Fruit fly (Drosophila melanogaster): ENCODE data around the gene hob.
A peak's percentile ranks its signal among the peaks of the same experiment; 100 is the strongest.

Gene hob

dm6 chr3L:3205349-3205748 is 13.4 kb downstream of the hob start, which contains the start of gene CG32277:
CG32277 (minus strand) TSS chr3L:3205449.
- TF ChIP-seq Ets98B (GFP tag; IDR thresholded peaks at IDR 0.05) (no peak), Snoo (tag; optimal IDR thresholded peaks at IDR 0.05) (no peak), CG15710 (tag; optimal IDR thresholded peaks at IDR 0.05) (no peak), CG34367 (tag; optimal IDR thresholded peaks at IDR 0.05) (no peak), Pif1B (GFP tag; optimal IDR thresholded peaks at IDR 0.05) (no peak), CG32121 (GFP tag; IDR thresholded peaks at IDR 0.05) (no peak), CG9948 (tag; optimal IDR thresholded peaks at IDR 0.05) (no peak), EcR (GFP tag; optimal IDR thresholded peaks at IDR 0.05) (no peak), CG8159 (tag; optimal IDR thresholded peaks at IDR 0.05) (no peak), CG10348 (GFP tag; IDR thresholded peaks at IDR 0.05) (no peak), CG14655 (GFP tag; optimal IDR thresholded peaks at IDR 0.05) (no peak), CG17806 (tag; optimal IDR thresholded peaks at IDR 0.05) (no peak), CG8301 (tag; optimal IDR thresholded peaks at IDR 0.05) (no peak), CG13204 (GFP tag; optimal IDR thresholded peaks at IDR 0.05) (no peak), CG12605 (GFP tag; IDR thresholded peaks at IDR 0.05) (no peak), Pif1A (GFP tag; optimal IDR thresholded peaks at IDR 0.05) (no peak)

- no peak for TF ChIP-seq rn (GFP tag; IDR thresholded peaks at IDR 0.05)
- TF ChIP-seq CG10348 (GFP tag; IDR thresholded peaks at IDR 0.05): no peak
- TF ChIP-seq Pif1A (GFP tag; optimal IDR thresholded peaks at IDR 0.05): no peak
- no peak for TF ChIP-seq CG8301 (tag; optimal IDR thresholded peaks at IDR 0.05)
- no peak for TF ChIP-seq EcR (GFP tag; optimal IDR thresholded peaks at IDR 0.05)
- TF ChIP-seq CG8159 (tag; optimal IDR thresholded peaks at IDR 0.05): no peak
Measured at dm6 chr3L:3204348-3204747, 14.4 kb downstream of the hob start, which contains the start of gene CG33159. CG33159 (minus strand) TSS chr3L:3204448.

- TF ChIP-seq Pif1A (GFP tag; optimal IDR thresholded peaks at IDR 0.05) (no peak), gl (tag; optimal IDR thresholded peaks at IDR 0.05) (no peak), CG12605 (GFP tag; IDR thresholded peaks at IDR 0.05) (no peak), rn (GFP tag; IDR thresholded peaks at IDR 0.05) (no peak), CG10348 (GFP tag; IDR thresholded peaks at IDR 0.05) (no peak), fd96Ca (GFP tag; IDR thresholded peaks at IDR 0.05) (no peak), Ets98B (GFP tag; IDR thresholded peaks at IDR 0.05) (no peak), Snoo (tag; optimal IDR thresholded peaks at IDR 0.05) (no peak), CG34367 (tag; optimal IDR thresholded peaks at IDR 0.05) (no peak), CG8301 (tag; optimal IDR thresholded peaks at IDR 0.05) (no peak), CG8159 (tag; optimal IDR thresholded peaks at IDR 0.05) (no peak), D1 (tag; optimal IDR thresholded peaks at IDR 0.05) (no peak), CG13204 (GFP tag; optimal IDR thresholded peaks at IDR 0.05) (no peak), EcR (GFP tag; optimal IDR thresholded peaks at IDR 0.05) (no peak), Pif1B (GFP tag; optimal IDR thresholded peaks at IDR 0.05) (no peak), CG9948 (tag; optimal IDR thresholded peaks at IDR 0.05) (no peak), CG14655 (GFP tag; optimal IDR thresholded peaks at IDR 0.05) (no peak)
Measured at dm6 chr3L:3203062-3203461, 15.7 kb downstream of the hob start, which contains the start of gene CG32271. CG32271 (minus strand) TSS chr3L:3203162.

dm6 chr3L:3198447-3199402 is 20.0 kb downstream of the hob start, which contains the start of the genes CG32276 and gry:
CG32276 (minus strand) TSS chr3L:3199047.
gry (plus strand) TSS chr3L:3199090.
- no peak for TF ChIP-seq Pif1A (GFP tag; optimal IDR thresholded peaks at IDR 0.05)
- TF ChIP-seq CG34367 (tag; optimal IDR thresholded peaks at IDR 0.05): peak; percentile 50
- 0 out of 2 replicates have a peak, but pooled peaks have one; percentile 32 for TF ChIP-seq rn (GFP tag; IDR thresholded peaks at IDR 0.05)
- no peak for TF ChIP-seq CG13204 (GFP tag; optimal IDR thresholded peaks at IDR 0.05)
- peak; percentile 58; the same call in 1 of the 2 replicates for TF ChIP-seq Ets98B (GFP tag; IDR thresholded peaks at IDR 0.05)
- no peak for TF ChIP-seq CG10348 (GFP tag; IDR thresholded peaks at IDR 0.05)
- TF ChIP-seq EcR (GFP tag; optimal IDR thresholded peaks at IDR 0.05): peak; percentile 35
- TF ChIP-seq CG4496 (GFP tag; IDR thresholded peaks at IDR 0.05): peak; percentile 54; the same call in 2 of the 3 replicates
- TF ChIP-seq fd96Ca (GFP tag; IDR thresholded peaks at IDR 0.05): peak; percentile 77; the same call in 2 of the 3 replicates
- peak; percentile 49 for TF ChIP-seq CG17806 (tag; optimal IDR thresholded peaks at IDR 0.05)
- peak; percentile 56 for TF ChIP-seq CG15710 (tag; optimal IDR thresholded peaks at IDR 0.05)
- peak; percentile 76 for TF ChIP-seq CG32121 (GFP tag; IDR thresholded peaks at IDR 0.05)
- TF ChIP-seq CG8159 (tag; optimal IDR thresholded peaks at IDR 0.05): no peak
- TF ChIP-seq CG12605 (GFP tag; IDR thresholded peaks at IDR 0.05): peak; percentile 22; the same call in 1 of the 2 replicates

dm6 chr3L:3197464-3197863 is 21.3 kb downstream of the hob start, which contains the start of gene CG14966:
CG14966 (minus strand) TSS chr3L:3197631.
- TF ChIP-seq CG32121 (GFP tag; IDR thresholded peaks at IDR 0.05) (no peak), gl (tag; optimal IDR thresholded peaks at IDR 0.05) (peak; percentile 6), CG34367 (tag; optimal IDR thresholded peaks at IDR 0.05) (no peak), CG15710 (tag; optimal IDR thresholded peaks at IDR 0.05) (no peak), CG12605 (GFP tag; IDR thresholded peaks at IDR 0.05) (0 out of 2 replicates have a peak, but pooled peaks have one; percentile 19), Pif1A (GFP tag; optimal IDR thresholded peaks at IDR 0.05) (no peak), CG9948 (tag; optimal IDR thresholded peaks at IDR 0.05) (no peak), D1 (tag; optimal IDR thresholded peaks at IDR 0.05) (no peak)

dm6 chr3L:3194059-3194458 is 24.7 kb downstream of the hob start:
- TF ChIP-seq Snoo (tag; optimal IDR thresholded peaks at IDR 0.05) (peak; percentile 94), CG17806 (tag; optimal IDR thresholded peaks at IDR 0.05) (peak; percentile 96), Pif1A (GFP tag; optimal IDR thresholded peaks at IDR 0.05) (peak; percentile 98), rn (GFP tag; IDR thresholded peaks at IDR 0.05) (peak; percentile 96), Ets98B (GFP tag; IDR thresholded peaks at IDR 0.05) (peak; percentile 98), CG34367 (tag; optimal IDR thresholded peaks at IDR 0.05) (peak; percentile 96), CG15710 (tag; optimal IDR thresholded peaks at IDR 0.05) (peak; percentile 92), EcR (GFP tag; optimal IDR thresholded peaks at IDR 0.05) (no peak), D1 (tag; optimal IDR thresholded peaks at IDR 0.05) (no peak), CG9948 (tag; optimal IDR thresholded peaks at IDR 0.05) (peak; percentile 93), CG32121 (GFP tag; IDR thresholded peaks at IDR 0.05) (peak; percentile 98), gl (tag; optimal IDR thresholded peaks at IDR 0.05) (peak; percentile 88), Pif1B (GFP tag; optimal IDR thresholded peaks at IDR 0.05) (peak; percentile 98), CG10348 (GFP tag; IDR thresholded peaks at IDR 0.05) (peak; percentile 84), CG4496 (GFP tag; IDR thresholded peaks at IDR 0.05) (peak; percentile 99), CG14655 (GFP tag; optimal IDR thresholded peaks at IDR 0.05) (peak; percentile 96), CG12605 (GFP tag; IDR thresholded peaks at IDR 0.05) (peak; percentile 99), CG8159 (tag; optimal IDR thresholded peaks at IDR 0.05) (peak; percentile 94), CG13204 (GFP tag; optimal IDR thresholded peaks at IDR 0.05) (peak; percentile 55), fd96Ca (GFP tag; IDR thresholded peaks at IDR 0.05) (peak; percentile 95), CG8301 (tag; optimal IDR thresholded peaks at IDR 0.05) (peak; percentile 97)

Measured in whole organism, pupa.